Worm (Caenorhabditis elegans) whole organism, L1 larva: ENCODE measurements around the gene clec-132.

ENCODE experiments used
- dpl-1 ChIP-seq, 3 experiments: fragments of 150-350 bp in 2 of 3; sonication (generic microtip) in 1 of 3; optimal IDR thresholded peaks; 2 replicates each; lab custom pipeline; 2014 to 2017; ENCODE audit warnings: missing biosample characterization in 3 of 3, missing genetic modification characterization in 3 of 3, missing genetic modification reagents in 3 of 3
- grh-1 ChIP-seq: fragments of 200-800 bp; sonication (Bioruptor generic); IDR thresholded peaks from 2 replicates; pipeline ENCODE4 v1.3.6; 2022; ENCODE audit warnings: missing genetic modification reagents, missing genetic modification characterization, missing compliant biosample characterization
- irx-1 ChIP-seq: sonication (generic microtip); optimal IDR thresholded peaks from 2 replicates; lab custom pipeline; 2016; ENCODE audit warnings: missing genetic modification characterization, missing compliant biosample characterization
- lin-15B ChIP-seq: fragments of 150-350 bp; sonication (generic microtip); optimal IDR thresholded peaks from 3 replicates; lab custom pipeline; 2014; ENCODE audit warnings: missing biosample characterization, missing genetic modification characterization
- lin-39 ChIP-seq: fragments of 150-350 bp; optimal IDR thresholded peaks from 2 replicates; lab custom pipeline; 2014; ENCODE audit warnings: missing biosample characterization, missing genetic modification reagents, missing genetic modification characterization
- mdl-1 ChIP-seq, 2 experiments: fragments of 150-350 bp; optimal IDR thresholded peaks; 2 replicates each; lab custom pipeline; 2014 to 2017; ENCODE audit warnings: missing biosample characterization in 2 of 2, missing genetic modification characterization in 2 of 2, inconsistent platforms in 1 of 2
- nhr-12 ChIP-seq: sonication (generic microtip); optimal IDR thresholded peaks from 2 replicates; lab custom pipeline; 2017; ENCODE audit warnings: missing biosample characterization, missing genetic modification characterization
- nhr-28 ChIP-seq: fragments of 150-350 bp; optimal IDR thresholded peaks from 2 replicates; lab custom pipeline; 2014; ENCODE audit warnings: missing biosample characterization, missing genetic modification characterization
- pqm-1 ChIP-seq: sonication (generic microtip); optimal IDR thresholded peaks from 3 replicates; lab custom pipeline; 2017; ENCODE audit warnings: missing biosample characterization, missing genetic modification characterization
- snpc-4 ChIP-seq: fragments of 150-350 bp; optimal IDR thresholded peaks from 2 replicates; lab custom pipeline; 2014; ENCODE audit warnings: missing biosample characterization, missing genetic modification characterization
- sox-4 ChIP-seq: sonication (generic microtip); optimal IDR thresholded peaks from 2 replicates; lab custom pipeline; 2016; ENCODE audit warnings: missing genetic modification characterization, missing compliant biosample characterization
- tbx-2 ChIP-seq: sonication (generic microtip); optimal IDR thresholded peaks from 2 replicates; lab custom pipeline; 2016; ENCODE audit warnings: missing genetic modification characterization, missing compliant biosample characterization
- unc-86 ChIP-seq: sonication (generic microtip); optimal IDR thresholded peaks from 2 replicates; lab custom pipeline; 2016; ENCODE audit warnings: missing genetic modification characterization, missing compliant biosample characterization
- ztf-11 ChIP-seq, 2 experiments: sonication (generic microtip); optimal IDR thresholded peaks; 2 replicates each; lab custom pipeline; 2016 to 2017; ENCODE audit warnings: missing genetic modification characterization in 2 of 2, missing biosample characterization in 1 of 2, missing compliant biosample characterization in 1 of 2

ce11 chrII:3540151-3540550 lies 36.7 kb upstream of the clec-132 start:
- TF ChIP-seq unc-86 (tag; lab: Kevin White, UChicago) (no peak), tbx-2 (tag; lab: Kevin White, UChicago) (no peak), lin-39 (tag; lab: Kevin White, UChicago) (no peak), ztf-11 (tag; optimal IDR thresholded peaks at IDR 0.05; lab: Kevin White, UChicago) (no peak), dpl-1 (GFP tag; optimal IDR thresholded peaks at IDR 0.05; lab: Kevin White, UChicago) (no peak), grh-1 (GFP tag; lab: Robert Waterston, UW) (no peak), nhr-28 (no peak), sox-4 (no peak), pqm-1 (tag; lab: Kevin White, UChicago) (no peak), snpc-4 (tag; lab: Kevin White, UChicago) (no peak), mdl-1 (tag; optimal IDR thresholded peaks at IDR 0.05; lab: Kevin White, UChicago) (no peak), lin-15B (tag; lab: Kevin White, UChicago) (no peak), nhr-12 (tag; lab: Kevin White, UChicago) (no peak), irx-1 (tag; lab: Kevin White, UChicago) (no peak)
